Fruit fly (Drosophila melanogaster): ENCODE results near the gene Cp19.

DNA sequence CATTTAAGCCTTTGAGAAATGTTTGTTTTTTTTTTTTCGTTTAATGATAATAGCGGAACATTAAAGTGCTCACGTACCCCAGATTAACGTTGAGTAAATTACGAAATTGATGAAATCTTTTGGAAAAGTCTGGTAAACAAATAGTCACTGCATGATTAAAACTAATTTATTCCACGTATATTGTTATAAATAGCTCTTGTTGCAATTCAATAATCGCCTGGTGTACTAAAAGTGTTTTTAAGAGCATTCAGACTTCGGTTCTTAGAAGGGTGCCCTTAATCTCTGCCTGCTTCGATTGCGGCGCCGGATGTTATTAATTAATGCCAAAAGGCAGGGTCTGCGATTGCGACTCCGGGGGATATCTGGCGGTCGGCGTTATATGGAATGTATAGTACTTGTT is 20.8 kb upstream of the Cp19 start:
- TF ChIP-seq psq (optimal IDR thresholded peaks at IDR 0.05) = no peak
- TF ChIP-seq Myc (optimal IDR thresholded peaks at IDR 0.05) = no peak
- no peak for TF ChIP-seq insv (optimal IDR thresholded peaks at IDR 0.05)
- TF ChIP-seq h (optimal IDR thresholded peaks at IDR 0.05) = no peak
- no peak for TF ChIP-seq ttk (optimal IDR thresholded peaks at IDR 0.05)

Data from Kc167 (cell line).